Worm (Caenorhabditis elegans) whole organism, mixed stage, embryonic: ENCODE measurements around the gene parg-2.

Experiments
- cnd-1 ChIP-seq: fragments of 200-800 bp; sonication (Bioruptor generic); optimal IDR thresholded peaks from 2 replicates; lab custom pipeline; 2018; ENCODE audit warnings: mild to moderate bottlenecking, missing genetic modification characterization, missing compliant biosample characterization
- elt-1 ChIP-seq: sonication (generic microtip); optimal IDR thresholded peaks from 2 replicates; lab custom pipeline; 2017; ENCODE audit warnings: missing genetic modification characterization, mild to moderate bottlenecking, missing compliant biosample characterization, antibody characterized with exemption, moderate library complexity, borderline replicate concordance; ENCODE audit not compliant: insufficient read depth
- nhr-76 ChIP-seq: sonication (generic microtip); optimal IDR thresholded peaks from 2 replicates; lab custom pipeline; 2017; ENCODE audit warnings: missing biosample characterization, missing genetic modification characterization
- snpc-4 ChIP-seq: fragments of 150-350 bp; optimal IDR thresholded peaks from 2 replicates; lab custom pipeline; 2014; ENCODE audit warnings: missing biosample characterization, missing genetic modification characterization
- unc-62 ChIP-seq: fragments of 150-350 bp; optimal IDR thresholded peaks from 2 replicates; lab custom pipeline; 2014; ENCODE audit warnings: missing biosample characterization, missing genetic modification reagents, missing genetic modification characterization
- ztf-11 ChIP-seq: fragments of 150-350 bp; optimal IDR thresholded peaks from 2 replicates; lab custom pipeline; 2014; ENCODE audit warnings: missing biosample characterization, missing genetic modification characterization

DNA sequence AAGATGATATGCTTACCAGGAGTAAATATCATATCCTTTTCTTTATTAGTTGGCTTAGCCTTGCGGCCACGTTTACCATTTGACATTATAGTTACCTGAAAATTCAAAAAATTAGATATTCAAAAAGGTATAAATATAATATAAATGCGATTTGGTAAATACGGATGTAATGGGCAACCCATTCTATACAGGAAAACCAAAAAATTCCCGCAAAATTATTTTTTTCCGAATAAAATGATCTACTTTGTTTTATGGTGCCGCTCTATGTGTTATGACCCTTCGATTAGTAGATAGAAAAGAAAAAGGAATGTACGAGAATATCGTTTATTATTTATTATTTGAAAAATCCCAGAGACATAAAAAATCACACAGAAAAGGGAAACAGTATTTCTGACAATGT lies 39.8 kb upstream of the parg-2 start, which contains the start of gene elli-1:
- TF ChIP-seq snpc-4 (no peak), elt-1 (tag; lab: Kevin White, UChicago) (no peak), cnd-1 (tag; lab: Kevin White, UChicago) (no peak), unc-62 (GFP tag; lab: Kevin White, UChicago) (no peak), nhr-76 (no peak), ztf-11 (no peak)
